Worm (Caenorhabditis elegans) whole organism, L4 larva: Measurements from ENCODE around the gene C35A11.3.

Experiments
- F49E8.2 ChIP-seq: sonication (generic microtip); optimal IDR thresholded peaks from 2 replicates; lab custom pipeline; 2016; ENCODE audit warnings: missing compliant biosample characterization, mild to moderate bottlenecking, missing genetic modification characterization, borderline replicate concordance
- dpl-1 ChIP-seq: fragments of 150-350 bp; optimal IDR thresholded peaks from 2 replicates; lab custom pipeline; 2014; ENCODE audit warnings: missing biosample characterization, missing genetic modification reagents, missing genetic modification characterization
- fkh-10 ChIP-seq: fragments of 150-350 bp; optimal IDR thresholded peaks from 2 replicates; lab custom pipeline; 2014; ENCODE audit warnings: missing biosample characterization, missing genetic modification reagents, missing genetic modification characterization
- hif-1 ChIP-seq, 2 experiments: sonication (generic microtip); optimal IDR thresholded peaks; 2 replicates each; lab custom pipeline; 2016 to 2017; ENCODE audit warnings: missing compliant biosample characterization in 2 of 2, missing genetic modification characterization in 2 of 2, missing genetic modification reagents in 2 of 2, missing genotype in 2 of 2, mild to moderate bottlenecking in 1 of 2
- lin-13 ChIP-seq: fragments of 150-350 bp; optimal IDR thresholded peaks from 2 replicates; lab custom pipeline; 2014; ENCODE audit warnings: missing biosample characterization, missing genetic modification reagents, missing genetic modification characterization
- lin-15B ChIP-seq: fragments of 150-350 bp; sonication (generic microtip); optimal IDR thresholded peaks from 3 replicates; lab custom pipeline; 2014; ENCODE audit warnings: missing biosample characterization, missing genetic modification characterization
- madf-9 ChIP-seq: fragments of 200-800 bp; sonication (Bioruptor generic); conservative IDR thresholded peaks from 2 replicates; pipeline ENCODE4 v1.3.6; 2022; ENCODE audit warnings: missing genetic modification reagents, missing genetic modification characterization, missing compliant biosample characterization
- snpc-1.2 ChIP-seq: fragments of 200-800 bp; sonication (Bioruptor generic); IDR thresholded peaks from 2 replicates; pipeline ENCODE4 v1.3.6; 2022; ENCODE audit warnings: missing genetic modification reagents, missing genetic modification characterization, missing compliant biosample characterization

DNA sequence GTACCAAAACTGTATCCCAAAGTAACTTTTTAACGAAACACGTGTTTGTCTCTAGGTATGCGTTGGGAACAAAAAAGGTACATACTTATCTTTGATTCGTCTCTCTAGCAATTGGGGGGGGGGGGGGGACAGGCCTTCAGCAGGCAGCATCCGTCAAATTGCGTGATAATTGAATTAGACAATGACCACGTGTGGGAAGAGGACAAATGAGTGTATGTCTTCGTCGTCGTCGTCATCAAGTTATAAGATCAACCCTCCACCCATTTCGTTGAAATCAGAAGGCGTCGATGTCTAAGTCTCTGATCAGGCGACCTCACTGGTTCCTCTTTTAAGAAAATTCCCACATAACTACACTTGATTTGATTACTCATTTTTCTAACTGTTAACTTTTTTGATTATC is 38.5 kb downstream of the C35A11.3 start, which contains the start of gene F08F3.4:
- TF ChIP-seq F49E8.2: no peak
- TF ChIP-seq dpl-1 (GFP tag; lab: Kevin White, UChicago): no peak
- TF ChIP-seq lin-13 (GFP tag; lab: Kevin White, UChicago): no peak
- TF ChIP-seq hif-1 (tag; optimal IDR thresholded peaks at IDR 0.05; lab: Kevin White, UChicago): no peak
- no peak for TF ChIP-seq lin-15B (tag; lab: Kevin White, UChicago)
- no peak for TF ChIP-seq fkh-10 (GFP tag; lab: Kevin White, UChicago)
- TF ChIP-seq snpc-1.2 (GFP tag; lab: Robert Waterston, UW): no peak
- no peak for TF ChIP-seq madf-9 (GFP tag; lab: Robert Waterston, UW)
